Worm (Caenorhabditis elegans): Measurements from ENCODE around the gene F47D12.6.

F47D12.6 gene

DNA sequence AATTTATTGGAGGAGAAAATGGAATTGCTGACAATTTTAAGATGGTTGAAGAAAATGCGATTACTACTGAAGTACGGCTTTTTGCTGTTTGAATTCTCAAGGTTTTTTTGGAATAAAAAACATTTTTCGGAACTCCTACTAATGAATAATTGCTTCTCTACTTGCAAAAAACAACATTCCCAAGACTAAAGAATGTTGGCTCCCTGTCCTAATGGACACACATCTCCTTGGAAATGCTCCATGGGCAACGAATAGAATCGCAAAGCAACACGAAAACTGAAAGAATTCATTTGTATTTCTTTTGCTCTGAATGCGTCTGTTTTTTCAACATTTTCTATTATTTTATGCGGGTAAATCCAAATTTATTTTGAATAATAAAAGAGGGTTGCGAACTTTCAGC lies 14.2 kb downstream of the F47D12.6 start, which contains the start of gene C18F10.2:
Gene C18F10.2, plus strand, starts transcription at position 301 of the 400 bp plus-strand sequence.
- no peak for TF ChIP-seq ztf-11 (tag; optimal IDR thresholded peaks at IDR 0.05)
- no peak for TF ChIP-seq eor-1 (tag; optimal IDR thresholded peaks at IDR 0.05)
- no peak for TF ChIP-seq skn-1 (tag; optimal IDR thresholded peaks at IDR 0.05)
- no peak for TF ChIP-seq elt-3 (tag; optimal IDR thresholded peaks at IDR 0.05)
- no peak for TF ChIP-seq ceh-28 (tag; optimal IDR thresholded peaks at IDR 0.05)
- TF ChIP-seq nhr-28 (tag; optimal IDR thresholded peaks at IDR 0.05): no peak
- TF ChIP-seq unc-39 (tag; optimal IDR thresholded peaks at IDR 0.05): no peak
- TF ChIP-seq egl-5 (tag; optimal IDR thresholded peaks at IDR 0.05): no peak
- no peak for TF ChIP-seq ceh-9 (tag; optimal IDR thresholded peaks at IDR 0.05)
- no peak for TF ChIP-seq unc-62 (GFP tag; optimal IDR thresholded peaks at IDR 0.05)
- TF ChIP-seq lin-15B (tag; optimal IDR thresholded peaks at IDR 0.05): no peak
- no peak for TF ChIP-seq ceh-82 (tag; optimal IDR thresholded peaks at IDR 0.05)
- no peak for TF ChIP-seq fos-1 (tag; optimal IDR thresholded peaks at IDR 0.05)
- TF ChIP-seq nhr-43 (tag; optimal IDR thresholded peaks at IDR 0.05; ENCODE audit: poor library complexity, severe bottlenecking): no peak
- no peak for TF ChIP-seq nhr-237 (tag; optimal IDR thresholded peaks at IDR 0.05)

DNA sequence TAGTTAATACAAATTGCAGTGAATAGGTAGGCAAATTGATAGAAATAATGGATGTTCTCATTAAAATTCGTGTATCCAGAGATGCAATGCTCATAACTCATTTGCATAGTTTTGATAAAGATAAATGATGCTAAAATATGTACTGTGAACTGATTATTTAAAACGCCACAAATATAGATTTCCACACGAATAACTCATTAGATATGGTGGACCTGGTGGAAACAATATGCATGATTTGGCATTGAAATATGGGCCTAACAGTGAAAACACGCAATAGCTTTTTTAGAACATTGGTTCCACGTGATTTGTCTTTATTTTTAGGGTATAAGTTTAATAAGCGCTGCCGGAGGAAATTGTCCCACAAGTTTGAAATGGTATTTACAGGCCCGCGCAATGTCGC lies 16.8 kb downstream of the F47D12.6 start, which contains the start of gene srg-3:
Gene srg-3, minus strand, starts transcription at position 101 of the 400 bp plus-strand sequence.
- TF ChIP-seq nhr-67 (tag; optimal IDR thresholded peaks at IDR 0.05) (no peak), nhr-76 (tag; optimal IDR thresholded peaks at IDR 0.05) (no peak), jun-1 (tag; optimal IDR thresholded peaks at IDR 0.05) (no peak), ceh-28 (tag; optimal IDR thresholded peaks at IDR 0.05) (no peak), elt-3 (tag; optimal IDR thresholded peaks at IDR 0.05) (no peak), ceh-82 (tag; optimal IDR thresholded peaks at IDR 0.05) (no peak), ama-1 (optimal IDR thresholded peaks at IDR 0.05) (no peak), mdl-1 (tag; optimal IDR thresholded peaks at IDR 0.05) (no peak), pqm-1 (tag; optimal IDR thresholded peaks at IDR 0.05) (no peak), ztf-4 (tag; optimal IDR thresholded peaks at IDR 0.05) (no peak), nhr-28 (tag; optimal IDR thresholded peaks at IDR 0.05) (no peak), hmg-11 (tag; optimal IDR thresholded peaks at IDR 0.05) (no peak), nhr-237 (tag; optimal IDR thresholded peaks at IDR 0.05) (no peak), elt-2 (tag; optimal IDR thresholded peaks at IDR 0.05) (no peak), aly-2 (tag; optimal IDR thresholded peaks at IDR 0.05) (no peak), lsy-12 (tag; optimal IDR thresholded peaks at IDR 0.05) (no peak), eor-1 (tag; optimal IDR thresholded peaks at IDR 0.05) (no peak), ZK546.5 (tag; optimal IDR thresholded peaks at IDR 0.05) (no peak), unc-62 (GFP tag; optimal IDR thresholded peaks at IDR 0.05) (no peak)

DNA sequence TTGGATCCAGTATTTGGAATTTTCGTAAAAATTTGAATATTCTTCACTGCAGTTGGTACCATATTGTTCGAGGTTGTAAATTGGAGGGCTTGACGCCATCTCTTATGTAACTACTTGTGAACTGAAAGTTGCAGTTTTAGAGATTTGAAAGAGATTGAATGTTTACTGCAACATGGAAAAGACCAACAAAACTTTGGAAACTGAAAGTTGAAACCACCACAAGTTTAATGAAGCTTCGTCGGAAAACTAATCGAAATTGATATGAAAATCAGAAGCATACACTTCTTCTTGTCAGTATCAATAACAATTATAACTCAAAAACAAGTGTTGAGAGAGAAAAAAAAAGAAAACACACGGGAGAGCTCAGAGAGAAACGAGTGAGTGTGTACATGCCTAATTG lies 19.0 kb downstream of the F47D12.6 start, which contains the start of gene srg-7:
Gene srg-7, minus strand, starts transcription at position 101 of the 400 bp plus-strand sequence.
- TF ChIP-seq fkh-10 (GFP tag; optimal IDR thresholded peaks at IDR 0.05): no peak
- no peak for TF ChIP-seq lin-39 (tag; optimal IDR thresholded peaks at IDR 0.05)
- TF ChIP-seq ceh-28 (tag; optimal IDR thresholded peaks at IDR 0.05): no peak
- no peak for TF ChIP-seq ztf-11 (tag; optimal IDR thresholded peaks at IDR 0.05)
- no peak for TF ChIP-seq ceh-16 (tag; optimal IDR thresholded peaks at IDR 0.05)
- no peak for TF ChIP-seq tbx-2 (tag; optimal IDR thresholded peaks at IDR 0.05)
- no peak for TF ChIP-seq unc-39 (tag; optimal IDR thresholded peaks at IDR 0.05)
- TF ChIP-seq daf-12 (tag; optimal IDR thresholded peaks at IDR 0.05): no peak
- TF ChIP-seq lsy-12 (tag; optimal IDR thresholded peaks at IDR 0.05): no peak
- no peak for TF ChIP-seq nhr-77 (tag; optimal IDR thresholded peaks at IDR 0.05)

DNA sequence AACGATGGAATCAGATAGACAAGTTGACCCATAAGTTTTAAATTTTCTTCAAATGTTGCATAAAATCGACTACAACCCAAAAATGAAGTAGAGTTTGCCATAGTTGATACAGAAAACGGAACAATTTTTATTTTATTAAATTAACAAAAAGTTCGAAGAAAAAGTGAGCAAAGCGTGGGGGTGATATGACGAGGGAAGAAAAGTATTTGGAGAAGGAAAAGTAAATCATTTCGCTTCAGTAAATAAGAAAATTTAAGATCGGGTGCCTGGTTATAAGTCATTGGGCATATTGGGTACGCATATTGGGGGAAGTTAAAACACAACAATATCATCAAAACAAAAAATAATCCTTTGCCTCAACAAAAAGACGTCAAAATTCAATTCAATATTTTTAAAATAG lies 21.2 kb downstream of the F47D12.6 start, which contains the start of gene srg-6:
Gene srg-6, minus strand, starts transcription at position 101 of the 400 bp plus-strand sequence.
- TF ChIP-seq eor-1 (tag; optimal IDR thresholded peaks at IDR 0.05) (no peak), hmg-11 (tag; optimal IDR thresholded peaks at IDR 0.05) (no peak), ceh-9 (tag; optimal IDR thresholded peaks at IDR 0.05) (no peak), egl-5 (tag; optimal IDR thresholded peaks at IDR 0.05) (no peak), egl-27 (tag; optimal IDR thresholded peaks at IDR 0.05) (no peak), elt-2 (tag; optimal IDR thresholded peaks at IDR 0.05) (no peak), skn-1 (tag; optimal IDR thresholded peaks at IDR 0.05) (no peak), elt-3 (tag; optimal IDR thresholded peaks at IDR 0.05) (no peak)

DNA sequence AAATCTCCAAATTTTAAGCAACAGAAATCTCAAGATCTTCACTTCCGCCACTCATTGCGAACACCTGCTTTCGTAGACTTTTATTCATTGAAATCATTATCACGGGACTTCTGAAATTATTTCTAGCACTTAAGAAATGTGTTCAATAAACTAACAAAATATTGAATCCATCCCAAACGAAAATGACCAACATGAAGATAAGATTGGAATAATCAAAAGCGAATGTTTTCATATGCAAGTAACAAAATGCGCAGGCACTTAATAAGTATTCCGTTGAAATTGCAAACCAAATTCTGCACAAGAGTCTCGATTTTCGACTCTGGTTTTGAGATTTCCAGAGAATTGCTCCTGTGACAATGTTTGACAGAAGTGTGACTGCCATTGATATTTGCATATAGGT lies 22.6 kb downstream of the F47D12.6 start, which contains the start of gene srg-5:
Gene srg-5, minus strand, starts transcription at position 101 of the 400 bp plus-strand sequence.
- TF ChIP-seq nhr-11 (tag; optimal IDR thresholded peaks at IDR 0.05) (no peak), nhr-23 (tag; optimal IDR thresholded peaks at IDR 0.05) (no peak), fos-1 (tag; optimal IDR thresholded peaks at IDR 0.05) (no peak), nhr-67 (tag; optimal IDR thresholded peaks at IDR 0.05) (no peak), nhr-28 (tag; optimal IDR thresholded peaks at IDR 0.05) (no peak), nhr-77 (tag; optimal IDR thresholded peaks at IDR 0.05) (no peak), unc-62 (GFP tag; optimal IDR thresholded peaks at IDR 0.05) (no peak), R02D3.7 (tag; optimal IDR thresholded peaks at IDR 0.05) (no peak), zag-1 (tag; optimal IDR thresholded peaks at IDR 0.05) (no peak), fkh-10 (GFP tag; optimal IDR thresholded peaks at IDR 0.05) (no peak), daf-12 (tag; optimal IDR thresholded peaks at IDR 0.05) (no peak), ceh-82 (tag; optimal IDR thresholded peaks at IDR 0.05) (no peak)
